Fruit fly (Drosophila melanogaster) whole organism, prepupa: Measurements from ENCODE around the gene ova.
A peak's percentile ranks its signal among the peaks of the same experiment; 100 is the strongest.

ENCODE experiments used
- Blimp-1 ChIP-seq: fragments of 200-800 bp; sonication (Bioruptor generic); optimal IDR thresholded peaks from 3 replicates; lab custom pipeline; 2017; ENCODE audit warnings: missing biosample characterization, missing genetic modification characterization, mild to moderate bottlenecking, moderate library complexity, missing genetic modification reagents
- CG10631 ChIP-seq: fragments of 200-800 bp; sonication (Bioruptor generic); optimal IDR thresholded peaks from 2 replicates; lab custom pipeline; 2016; ENCODE audit warnings: missing biosample characterization, missing genetic modification characterization
- CG11294 ChIP-seq: fragments of 200-800 bp; sonication (Bioruptor generic); IDR thresholded peaks from 2 replicates; pipeline ENCODE4 v1.3.6; 2022; ENCODE audit warnings: missing biosample characterization, missing genetic modification characterization
- CG11762 ChIP-seq: fragments of 200-800 bp; sonication (Bioruptor generic); optimal IDR thresholded peaks from 3 replicates; lab custom pipeline; 2016; ENCODE audit warnings: missing biosample characterization, missing genetic modification characterization; ENCODE audit not compliant: insufficient read depth
- CG11902 ChIP-seq: fragments of 200-800 bp; sonication (Bioruptor generic); optimal IDR thresholded peaks from 3 replicates; lab custom pipeline; 2016; ENCODE audit warnings: missing biosample characterization, missing genetic modification characterization
- CG15336 ChIP-seq: fragments of 200-800 bp; sonication (Bioruptor generic); IDR thresholded peaks from 2 replicates; pipeline ENCODE4 v1.3.6; 2022; ENCODE audit warnings: missing biosample characterization, missing genetic modification characterization
- CG1621 ChIP-seq: fragments of 200-800 bp; sonication (Bioruptor generic); optimal IDR thresholded peaks from 3 replicates; lab custom pipeline; 2018; ENCODE audit warnings: missing biosample characterization, mild to moderate bottlenecking, missing genetic modification characterization
- CG16779 ChIP-seq: fragments of 200-800 bp; sonication (Bioruptor generic); optimal IDR thresholded peaks from 3 replicates; lab custom pipeline; 2017; ENCODE audit warnings: missing biosample characterization, mild to moderate bottlenecking, missing genetic modification characterization
- CG3032 ChIP-seq: fragments of 200-800 bp; optimal IDR thresholded peaks from 2 replicates; lab custom pipeline; 2019; ENCODE audit warnings: missing biosample characterization, mild to moderate bottlenecking, missing genetic modification characterization, moderate library complexity
- CG31627 ChIP-seq: fragments of 200-800 bp; sonication (Bioruptor generic); optimal IDR thresholded peaks from 3 replicates; lab custom pipeline; 2016; ENCODE audit warnings: missing biosample characterization, missing genetic modification characterization
- CG34406 ChIP-seq: fragments of 200-800 bp; sonication (Bioruptor generic); optimal IDR thresholded peaks from 3 replicates; lab custom pipeline; 2016; ENCODE audit warnings: missing biosample characterization, missing genetic modification characterization
- CG4318 ChIP-seq: fragments of 200-800 bp; sonication (Bioruptor generic); optimal IDR thresholded peaks from 3 replicates; lab custom pipeline; 2017; ENCODE audit warnings: missing biosample characterization, mild to moderate bottlenecking, missing genetic modification characterization
- CG6276 ChIP-seq: fragments of 200-800 bp; sonication (Bioruptor generic); optimal IDR thresholded peaks from 2 replicates; lab custom pipeline; 2017; ENCODE audit warnings: missing biosample characterization, mild to moderate bottlenecking, missing genetic modification characterization
- CG6792 ChIP-seq: fragments of 200-800 bp; sonication (Bioruptor generic); optimal IDR thresholded peaks from 3 replicates; lab custom pipeline; 2016; ENCODE audit warnings: missing biosample characterization, missing genetic modification characterization
- CG6808 ChIP-seq: fragments of 200-800 bp; sonication (Bioruptor generic); optimal IDR thresholded peaks from 3 replicates; lab custom pipeline; 2017; ENCODE audit warnings: missing biosample characterization, missing genetic modification characterization, mild to moderate bottlenecking, moderate library complexity, missing genetic modification reagents
- CG6854 ChIP-seq: fragments of 200-800 bp; sonication (Bioruptor generic); optimal IDR thresholded peaks from 2 replicates; lab custom pipeline; 2017; ENCODE audit warnings: missing biosample characterization, mild to moderate bottlenecking, missing genetic modification characterization
- CG8319 ChIP-seq: fragments of 200-800 bp; sonication (Bioruptor generic); optimal IDR thresholded peaks from 3 replicates; lab custom pipeline; 2016; ENCODE audit warnings: missing biosample characterization, missing genetic modification characterization
- CG8632 ChIP-seq: fragments of 200-800 bp; sonication (Bioruptor generic); optimal IDR thresholded peaks from 3 replicates; lab custom pipeline; 2016; ENCODE audit warnings: missing biosample characterization, missing genetic modification characterization
- Eip75B ChIP-seq: fragments of 200-800 bp; sonication (Bioruptor generic); optimal IDR thresholded peaks from 3 replicates; lab custom pipeline; 2016; ENCODE audit warnings: missing biosample characterization, missing genetic modification characterization
- Eip78C ChIP-seq: fragments of 200-800 bp; sonication (Bioruptor generic); peaks from one replicate; lab custom pipeline; 2016; ENCODE audit warnings: missing biosample characterization, missing genetic modification characterization
- Eip93F ChIP-seq: fragments of 200-800 bp; sonication (Bioruptor generic); optimal IDR thresholded peaks from 2 replicates; lab custom pipeline; 2016; ENCODE audit warnings: missing biosample characterization, mild to moderate bottlenecking, missing genetic modification characterization
- Ets96B ChIP-seq: fragments of 200-800 bp; optimal IDR thresholded peaks from 2 replicates; lab custom pipeline; 2019; ENCODE audit warnings: missing biosample characterization, mild to moderate bottlenecking, missing genetic modification characterization, moderate library complexity
- Gug ChIP-seq: fragments of 200-800 bp; sonication (Bioruptor generic); IDR thresholded peaks from 2 replicates; pipeline ENCODE4 v1.3.6; 2022; ENCODE audit warnings: missing biosample characterization, missing genetic modification characterization
- Hr38 ChIP-seq: sonication (Bioruptor generic); optimal IDR thresholded peaks from 2 replicates; lab custom pipeline; 2016; ENCODE audit warnings: missing biosample characterization, missing genetic modification characterization
- Hr39 ChIP-seq: fragments of 200-800 bp; sonication (Bioruptor generic); optimal IDR thresholded peaks from 2 replicates; lab custom pipeline; 2016; ENCODE audit warnings: missing biosample characterization, missing genetic modification characterization
- Hr4 ChIP-seq: fragments of 200-800 bp; sonication (Bioruptor generic); optimal IDR thresholded peaks from 3 replicates; lab custom pipeline; 2016; ENCODE audit warnings: missing biosample characterization, missing genetic modification characterization
- Lpt ChIP-seq: fragments of 200-800 bp; sonication (Bioruptor generic); optimal IDR thresholded peaks from 3 replicates; lab custom pipeline; 2016; ENCODE audit warnings: missing biosample characterization, missing genetic modification characterization
- Sox102F ChIP-seq: fragments of 200-800 bp; sonication (Bioruptor generic); optimal IDR thresholded peaks from 2 replicates; lab custom pipeline; 2016; ENCODE audit warnings: missing biosample characterization, mild to moderate bottlenecking, missing genetic modification characterization
- Sox14 ChIP-seq: fragments of 200-800 bp; sonication (Bioruptor generic); optimal IDR thresholded peaks from 3 replicates; lab custom pipeline; 2016; ENCODE audit warnings: missing biosample characterization, missing genetic modification characterization
- Sox15 ChIP-seq: fragments of 200-800 bp; sonication (Bioruptor generic); optimal IDR thresholded peaks from 3 replicates; lab custom pipeline; 2016; ENCODE audit warnings: missing biosample characterization, missing genetic modification characterization
- achi ChIP-seq: fragments of 200-800 bp; sonication (Bioruptor generic); optimal IDR thresholded peaks from 3 replicates; lab custom pipeline; 2016; ENCODE audit warnings: missing biosample characterization, missing genetic modification characterization
- acj6 ChIP-seq: fragments of 200-800 bp; sonication (Bioruptor generic); optimal IDR thresholded peaks from 3 replicates; lab custom pipeline; 2016; ENCODE audit warnings: missing biosample characterization, missing genetic modification characterization
- dac ChIP-seq: fragments of 200-800 bp; sonication (Bioruptor generic); optimal IDR thresholded peaks from 2 replicates; lab custom pipeline; 2017; ENCODE audit warnings: missing biosample characterization, mild to moderate bottlenecking, missing genetic modification characterization
- dsx ChIP-seq: fragments of 200-800 bp; optimal IDR thresholded peaks from 3 replicates; lab custom pipeline; 2019; ENCODE audit warnings: missing biosample characterization, mild to moderate bottlenecking, missing genetic modification characterization, moderate library complexity; ENCODE audit not compliant: poor library complexity, severe bottlenecking
- eg ChIP-seq: fragments of 200-800 bp; sonication (Bioruptor generic); IDR thresholded peaks from 3 replicates; pipeline ENCODE4 v1.3.6; 2022; ENCODE audit warnings: missing biosample characterization, missing genetic modification characterization
- fd59A ChIP-seq: fragments of 200-800 bp; sonication (Bioruptor generic); optimal IDR thresholded peaks from 2 replicates; lab custom pipeline; 2017; ENCODE audit warnings: missing biosample characterization, mild to moderate bottlenecking, missing genetic modification characterization, missing genetic modification reagents
- fkh ChIP-seq: fragments of 200-800 bp; sonication (Bioruptor generic); optimal IDR thresholded peaks from 3 replicates; lab custom pipeline; 2017; ENCODE audit warnings: missing biosample characterization, mild to moderate bottlenecking, missing genetic modification characterization, moderate library complexity
- lz ChIP-seq: fragments of 200-800 bp; sonication (Bioruptor generic); optimal IDR thresholded peaks from 3 replicates; lab custom pipeline; 2016; ENCODE audit warnings: missing biosample characterization, missing genetic modification characterization
- pdm3 ChIP-seq: fragments of 200-800 bp; sonication (Bioruptor generic); optimal IDR thresholded peaks from 3 replicates; lab custom pipeline; 2016; ENCODE audit warnings: missing biosample characterization, missing genetic modification characterization
- salr ChIP-seq, 2 experiments: fragments of 200-800 bp; sonication (Bioruptor generic); optimal IDR thresholded peaks; 3 replicates each; lab custom pipeline; 2016 to 2018; ENCODE audit warnings: missing biosample characterization in 2 of 2, missing genetic modification characterization in 2 of 2, mild to moderate bottlenecking in 1 of 2
- spab ChIP-seq: fragments of 200-800 bp; sonication (Bioruptor generic); optimal IDR thresholded peaks from 2 replicates; lab custom pipeline; 2017; ENCODE audit warnings: missing biosample characterization, mild to moderate bottlenecking, missing genetic modification characterization, missing genetic modification reagents
- ss ChIP-seq, 2 experiments: fragments of 200-800 bp; sonication (Bioruptor generic); optimal IDR thresholded peaks; 2 replicates in 1 of 2; 3 replicates in 1 of 2; lab custom pipeline; 2017 to 2018; ENCODE audit warnings: mild to moderate bottlenecking in 2 of 2, missing biosample characterization in 2 of 2, missing genetic modification characterization in 2 of 2, moderate library complexity in 1 of 2
- topi ChIP-seq: fragments of 200-800 bp; sonication (Bioruptor generic); optimal IDR thresholded peaks from 3 replicates; lab custom pipeline; 2016; ENCODE audit warnings: missing biosample characterization, missing genetic modification characterization
- vri ChIP-seq: fragments of 200-800 bp; sonication (Bioruptor generic); optimal IDR thresholded peaks from 3 replicates; lab custom pipeline; 2016; ENCODE audit warnings: missing biosample characterization, mild to moderate bottlenecking, missing genetic modification characterization

Gene ova

dm6 chr2L:10203933-10204509 is 27.5 kb downstream of the ova start, which contains the start of gene CG34159:
CG34159 (minus strand) TSS chr2L:10204317.
- TF ChIP-seq fkh (GFP tag; lab: Kevin White, UChicago) (peak; percentile 76), Sox15 (GFP tag; lab: Kevin White, UChicago) (no peak), topi (GFP tag; lab: Kevin White, UChicago) (no peak), CG15336 (no peak), dac (GFP tag; lab: Kevin White, UChicago) (no peak), CG8319 (GFP tag; lab: Kevin White, UChicago) (no peak), CG4318 (GFP tag; lab: Kevin White, UChicago) (no peak), achi (GFP tag; lab: Kevin White, UChicago) (no peak), Eip93F (GFP tag; lab: Kevin White, UChicago) (no peak), vri (no peak), CG16779 (tag; lab: Kevin White, UChicago) (no peak), CG6808 (GFP tag; lab: Kevin White, UChicago) (no peak), Eip78C (peak; percentile 27), CG31627 (GFP tag; lab: Kevin White, UChicago) (no peak), CG6854 (GFP tag; lab: Kevin White, UChicago) (peak; percentile 17), Hr38 (GFP tag; lab: Kevin White, UChicago) (no peak), salr (GFP tag; optimal IDR thresholded peaks at IDR 0.05; lab: Kevin White, UChicago) (no peak), CG1621 (tag; lab: Kevin White, UChicago) (no peak), acj6 (GFP tag; lab: Kevin White, UChicago) (no peak), Ets96B (no peak), ss (GFP tag; optimal IDR thresholded peaks at IDR 0.05; lab: Kevin White, UChicago) (no peak), CG6792 (GFP tag; lab: Kevin White, UChicago) (no peak), lz (GFP tag; lab: Kevin White, UChicago) (no peak), Hr4 (no peak), Eip75B (GFP tag; lab: Kevin White, UChicago) (no peak), CG11294 (GFP tag; lab: Robert Waterston, UW) (no peak), Hr39 (GFP tag; lab: Kevin White, UChicago) (no peak), CG11902 (GFP tag; lab: Kevin White, UChicago) (no peak), Sox14 (GFP tag; lab: Kevin White, UChicago) (peak; percentile 31), CG11762 (GFP tag; lab: Kevin White, UChicago) (no peak)

DNA sequence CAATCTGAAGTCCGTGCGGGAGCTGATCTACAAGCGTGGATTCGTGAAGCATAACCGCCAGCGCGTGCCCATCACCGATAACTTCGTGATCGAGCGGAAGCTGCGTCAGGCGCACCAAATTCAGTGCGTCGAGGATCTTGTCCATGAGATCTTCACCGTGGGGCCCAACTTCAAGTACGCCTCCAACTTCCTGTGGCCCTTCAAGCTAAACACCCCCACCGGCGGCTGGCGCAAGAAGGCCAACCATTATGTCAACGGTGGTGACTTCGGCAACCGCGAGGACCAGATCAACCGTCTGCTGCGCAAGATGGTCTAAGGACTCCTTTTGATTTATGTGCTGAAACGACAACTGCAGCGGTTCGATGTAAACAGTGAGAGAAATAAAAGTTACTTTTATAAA is 29.7 kb downstream of the ova start:
- TF ChIP-seq CG8632 (no peak), topi (GFP tag; lab: Kevin White, UChicago) (no peak), Blimp-1 (GFP tag; lab: Kevin White, UChicago) (no peak), CG34406 (GFP tag; lab: Kevin White, UChicago) (no peak), CG4318 (GFP tag; lab: Kevin White, UChicago) (no peak)

DNA sequence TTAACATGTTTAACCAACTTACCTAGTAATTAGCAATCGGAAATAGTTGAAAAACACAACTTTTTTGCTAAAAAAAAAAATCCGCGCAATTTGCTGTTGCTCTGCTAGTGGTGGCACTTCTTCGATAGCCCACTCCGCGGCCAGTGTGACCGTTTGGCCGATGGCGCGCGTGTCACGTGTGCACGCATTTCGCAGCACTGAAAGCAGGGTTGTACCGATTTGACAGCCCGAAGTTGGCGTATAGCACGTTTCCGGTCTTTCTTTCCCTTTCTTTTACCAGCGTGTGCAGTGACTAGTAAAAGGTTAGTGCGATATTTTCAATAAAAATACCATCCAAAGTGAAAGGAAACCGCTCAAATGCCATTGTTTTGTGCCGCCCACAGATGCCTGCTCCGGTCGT is 30.6 kb downstream of the ova start, which contains the start of the genes Ripalpha and RpL7:
Gene Ripalpha, minus strand, starts transcription at position 128 of the 400 bp plus-strand sequence.
Gene RpL7, plus strand, starts transcription at position 158 of the 400 bp plus-strand sequence.
- peak; percentile 78 for TF ChIP-seq Lpt
- TF ChIP-seq Eip93F (GFP tag; lab: Kevin White, UChicago), result no peak
- TF ChIP-seq CG10631 (GFP tag; lab: Kevin White, UChicago), result peak; percentile 86
- TF ChIP-seq fd59A (GFP tag; lab: Kevin White, UChicago), result peak; percentile 75
- peak; percentile 98 for TF ChIP-seq vri
- TF ChIP-seq CG6792 (GFP tag; lab: Kevin White, UChicago), result peak; percentile 91
- TF ChIP-seq CG16779 (tag; lab: Kevin White, UChicago), result no peak
- peak; percentile 75 for TF ChIP-seq CG3032 (tag; lab: Kevin White, UChicago)
- TF ChIP-seq achi (GFP tag; lab: Kevin White, UChicago), result peak; percentile 100
- TF ChIP-seq CG6276, result no peak
- peak; percentile 96 for TF ChIP-seq CG31627 (GFP tag; lab: Kevin White, UChicago)
- peak; percentile 97 for TF ChIP-seq lz (GFP tag; lab: Kevin White, UChicago)
- peak; percentile 92 for TF ChIP-seq dac (GFP tag; lab: Kevin White, UChicago)
- TF ChIP-seq CG4318 (GFP tag; lab: Kevin White, UChicago), result no peak
- peak; percentile 96; the same call in 2 of the 3 replicates for TF ChIP-seq eg
- peak; percentile 93 for TF ChIP-seq Hr39 (GFP tag; lab: Kevin White, UChicago)
- peak; percentile 92 for TF ChIP-seq pdm3 (GFP tag; lab: Kevin White, UChicago)
- peak; percentile 80 for TF ChIP-seq CG6808 (GFP tag; lab: Kevin White, UChicago)
- peak; percentile 59 to 95 for TF ChIP-seq salr (GFP tag; optimal IDR thresholded peaks at IDR 0.05; lab: Kevin White, UChicago)
- TF ChIP-seq Eip78C, result peak; percentile 95
- TF ChIP-seq dsx (GFP tag; lab: Kevin White, UChicago), result no peak
- TF ChIP-seq Sox15 (GFP tag; lab: Kevin White, UChicago), result peak; percentile 82
- TF ChIP-seq CG15336, result peak; percentile 68; the same call in 1 of the 2 replicates
- TF ChIP-seq Gug, result peak; percentile 69
- peak; percentile 94 for TF ChIP-seq Sox102F (GFP tag; lab: Kevin White, UChicago)
- peak; percentile 76 for TF ChIP-seq Hr4
- no peak for TF ChIP-seq spab
